Fruit fly (Drosophila melanogaster) whole organism, embryonic: ENCODE measurements around the gene Usp8.

Source experiments
- Atf6 ChIP-seq: fragments of 200-800 bp; sonication (Bioruptor generic); IDR thresholded peaks from 2 replicates; pipeline ENCODE4 v1.3.6; 2022; ENCODE audit warnings: missing biosample characterization, missing genetic modification characterization
- Awh ChIP-seq: fragments of 200-800 bp; sonication (Bioruptor generic); IDR thresholded peaks from 2 replicates; pipeline ENCODE4, ENCODE4 v1.3.6; 2022; ENCODE audit warnings: missing biosample characterization, missing genetic modification characterization
- CG13424 ChIP-seq: fragments of 200-800 bp; sonication (Bioruptor generic); optimal IDR thresholded peaks from 2 replicates; lab custom pipeline; 2019; ENCODE audit warnings: missing biosample characterization, mild to moderate bottlenecking, missing genetic modification characterization, moderate library complexity
- CG13624 ChIP-seq: fragments of 200-800 bp; sonication (Bioruptor generic); optimal IDR thresholded peaks from 2 replicates; lab custom pipeline; 2016; ENCODE audit warnings: missing biosample characterization, missing genetic modification characterization
- CG13894 ChIP-seq: fragments of 200-800 bp; sonication (Bioruptor generic); optimal IDR thresholded peaks from 3 replicates; lab custom pipeline; 2018; ENCODE audit warnings: missing biosample characterization, mild to moderate bottlenecking, missing genetic modification characterization, moderate library complexity
- CG14014 ChIP-seq: fragments of 200-800 bp; sonication (Bioruptor generic); IDR thresholded peaks from 2 replicates; pipeline ENCODE4 v1.3.6; 2022; ENCODE audit warnings: missing biosample characterization, missing genetic modification characterization
- CG14710 ChIP-seq: fragments of 200-800 bp; sonication (Bioruptor generic); optimal IDR thresholded peaks from 3 replicates; lab custom pipeline; 2019; ENCODE audit warnings: missing biosample characterization, mild to moderate bottlenecking, missing genetic modification characterization, moderate library complexity
- CG15479 ChIP-seq: fragments of 200-800 bp; sonication (Bioruptor generic); optimal IDR thresholded peaks from 3 replicates; lab custom pipeline; 2019; ENCODE audit warnings: missing biosample characterization, mild to moderate bottlenecking, missing genetic modification characterization, moderate library complexity
- CG15696 ChIP-seq: fragments of 200-800 bp; sonication (Bioruptor generic); optimal IDR thresholded peaks from 2 replicates; lab custom pipeline; 2019; ENCODE audit warnings: missing biosample characterization, mild to moderate bottlenecking, missing genetic modification characterization, moderate library complexity
- CG16815 ChIP-seq: fragments of 200-800 bp; sonication (Bioruptor generic); optimal IDR thresholded peaks from 3 replicates; lab custom pipeline; 2017; ENCODE audit warnings: missing biosample characterization, mild to moderate bottlenecking, missing genetic modification characterization
- CG17829 ChIP-seq: fragments of 200-800 bp; optimal IDR thresholded peaks from 2 replicates; lab custom pipeline; 2019; ENCODE audit warnings: missing biosample characterization, mild to moderate bottlenecking, missing genetic modification characterization, moderate library complexity
- CG18476 ChIP-seq: fragments of 200-800 bp; sonication (Bioruptor generic); optimal IDR thresholded peaks from 2 replicates; lab custom pipeline; 2016; ENCODE audit warnings: missing biosample characterization, mild to moderate bottlenecking, missing genetic modification characterization
- CG18619 ChIP-seq: fragments of 200-800 bp; sonication (Bioruptor generic); optimal IDR thresholded peaks from 3 replicates; lab custom pipeline; 2017; ENCODE audit warnings: missing biosample characterization, mild to moderate bottlenecking, missing genetic modification characterization
- CG2202 ChIP-seq: fragments of 200-800 bp; sonication (Bioruptor generic); optimal IDR thresholded peaks from 2 replicates; lab custom pipeline; 2018; ENCODE audit warnings: missing biosample characterization, mild to moderate bottlenecking, missing genetic modification characterization
- CG33557 ChIP-seq: fragments of 200-800 bp; sonication (Bioruptor generic); optimal IDR thresholded peaks from 2 replicates; lab custom pipeline; 2019; ENCODE audit warnings: missing biosample characterization, mild to moderate bottlenecking, missing genetic modification characterization, moderate library complexity
- CG3726 ChIP-seq: fragments of 200-800 bp; sonication (Bioruptor generic); IDR thresholded peaks from 3 replicates; pipeline ENCODE4, ENCODE4 v1.3.6; 2022; ENCODE audit warnings: missing biosample characterization, missing genetic modification characterization
- CG4617 ChIP-seq: fragments of 200-800 bp; sonication (Bioruptor generic); optimal IDR thresholded peaks from 3 replicates; lab custom pipeline; 2016; ENCODE audit warnings: missing biosample characterization, missing genetic modification characterization, borderline replicate concordance
- CG4730 ChIP-seq: fragments of 200-800 bp; sonication (Bioruptor generic); IDR thresholded peaks from 2 replicates; pipeline ENCODE4 v1.3.6; 2022; ENCODE audit warnings: missing biosample characterization, missing genetic modification characterization
- CG6813 ChIP-seq: fragments of 200-800 bp; sonication (Bioruptor generic); optimal IDR thresholded peaks from 2 replicates; lab custom pipeline; 2017; ENCODE audit warnings: missing biosample characterization, missing genetic modification characterization, mild to moderate bottlenecking, moderate library complexity, missing genetic modification reagents
- Dad ChIP-seq: fragments of 200-800 bp; sonication (Bioruptor generic); optimal IDR thresholded peaks from 3 replicates; lab custom pipeline; 2016; ENCODE audit warnings: missing biosample characterization, missing genetic modification characterization
- Dip2 ChIP-seq: fragments of 200-800 bp; sonication (Bioruptor generic); IDR thresholded peaks from 2 replicates; pipeline ENCODE4 v1.3.6; 2022; ENCODE audit warnings: missing biosample characterization, missing genetic modification characterization
- Doc3 ChIP-seq: fragments of 200-800 bp; sonication (Bioruptor generic); IDR thresholded peaks from 3 replicates; pipeline ENCODE4 v1.3.6; 2022; ENCODE audit warnings: missing biosample characterization, missing genetic modification characterization; ENCODE audit not compliant: partially characterized antibody
- E2f1 ChIP-seq: fragments of 200-800 bp; sonication (Bioruptor generic); IDR thresholded peaks from 2 replicates; pipeline ENCODE4 v1.3.6; 2022; ENCODE audit warnings: missing biosample characterization, missing genetic modification characterization
- Eip74EF ChIP-seq, 2 experiments: fragments of 200-800 bp in 1 of 2; fragments of >200 bp in 1 of 2; sonication (Bioruptor generic) in 1 of 2; optimal IDR thresholded peaks; 2 replicates each; lab custom pipeline; 2017 to 2019; ENCODE audit warnings: missing biosample characterization in 2 of 2, missing genetic modification characterization in 2 of 2, mild to moderate bottlenecking in 1 of 2, moderate library complexity in 1 of 2
- GATAe ChIP-seq: fragments of 200-800 bp; sonication (Bioruptor generic); conservative IDR thresholded peaks from 2 replicates; pipeline ENCODE4 v1.3.6; 2022; ENCODE audit warnings: missing biosample characterization, missing genetic modification characterization
- HLH54F ChIP-seq: fragments of 200-800 bp; sonication (Bioruptor generic); optimal IDR thresholded peaks from 3 replicates; lab custom pipeline; 2016; ENCODE audit warnings: missing biosample characterization, missing genetic modification characterization
- Oaz ChIP-seq: fragments of 200-800 bp; sonication (Bioruptor generic); IDR thresholded peaks from 2 replicates; pipeline ENCODE4 v1.3.6; 2022; ENCODE audit warnings: missing biosample characterization, missing genetic modification characterization
- Poxn ChIP-seq: fragments of 200-800 bp; sonication (Bioruptor generic); IDR thresholded peaks from 2 replicates; pipeline ENCODE4 v1.3.6; 2022; ENCODE audit warnings: missing biosample characterization, missing genetic modification characterization
- Sox100B ChIP-seq: fragments of 200-800 bp; sonication (Bioruptor generic); optimal IDR thresholded peaks from 3 replicates; lab custom pipeline; 2018; ENCODE audit warnings: missing biosample characterization, mild to moderate bottlenecking, missing genetic modification characterization
- YL-1 ChIP-seq: fragments of 200-800 bp; sonication (Bioruptor generic); optimal IDR thresholded peaks from 3 replicates; lab custom pipeline; 2017; ENCODE audit warnings: missing biosample characterization, mild to moderate bottlenecking, missing genetic modification characterization
- aop ChIP-seq: fragments of 200-800 bp; sonication (Bioruptor generic); IDR thresholded peaks from 2 replicates; pipeline ENCODE4 v1.3.6; 2022; ENCODE audit warnings: missing biosample characterization, missing genetic modification characterization
- ap ChIP-seq: fragments of 200-800 bp; sonication (Bioruptor generic); IDR thresholded peaks from 2 replicates; pipeline ENCODE4 v1.3.6; 2022; ENCODE audit warnings: missing biosample characterization, missing genetic modification characterization
- ato ChIP-seq: fragments of 200-800 bp; sonication (Bioruptor generic); IDR thresholded peaks from 2 replicates; pipeline ENCODE4 v1.3.6; 2022; ENCODE audit warnings: missing biosample characterization, missing genetic modification characterization; ENCODE audit not compliant: partially characterized antibody
- btn ChIP-seq: fragments of 200-800 bp; sonication (Bioruptor generic); optimal IDR thresholded peaks from 2 replicates; lab custom pipeline; 2016; ENCODE audit warnings: missing biosample characterization, missing genetic modification characterization
- dmrt99B ChIP-seq: fragments of 200-800 bp; sonication (Bioruptor generic); optimal IDR thresholded peaks from 2 replicates; lab custom pipeline; 2018; ENCODE audit warnings: missing biosample characterization, mild to moderate bottlenecking, missing genetic modification characterization, moderate library complexity
- emc ChIP-seq: fragments of 200-800 bp; sonication (Bioruptor generic); optimal IDR thresholded peaks from 2 replicates; lab custom pipeline; 2016; ENCODE audit warnings: missing biosample characterization, missing genetic modification characterization
- esg ChIP-seq: fragments of 200-800 bp; sonication (Bioruptor generic); conservative IDR thresholded peaks from 2 replicates; pipeline ENCODE4 v1.3.6; 2022; ENCODE audit warnings: missing biosample characterization, missing genetic modification characterization
- eve ChIP-seq, 2 experiments: fragments of >200 bp; optimal IDR thresholded peaks; 2 replicates each; lab custom pipeline; 2017; ENCODE audit warnings: missing biosample characterization in 2 of 2, missing genetic modification characterization in 2 of 2
- ewg ChIP-seq: fragments of 200-800 bp; sonication (Bioruptor generic); optimal IDR thresholded peaks from 3 replicates; lab custom pipeline; 2017; ENCODE audit warnings: mild to moderate bottlenecking, missing biosample characterization, missing genetic modification reagents, missing genetic modification characterization
- fd3F ChIP-seq: fragments of 200-800 bp; sonication (Bioruptor generic); optimal IDR thresholded peaks from 2 replicates; lab custom pipeline; 2018; ENCODE audit warnings: missing biosample characterization, mild to moderate bottlenecking, missing genetic modification characterization, moderate library complexity
- fd96Cb ChIP-seq: fragments of 200-800 bp; sonication (Bioruptor generic); optimal IDR thresholded peaks from 2 replicates; lab custom pipeline; 2018; ENCODE audit warnings: missing biosample characterization, mild to moderate bottlenecking, missing genetic modification characterization, moderate library complexity
- gfzf ChIP-seq: fragments of 200-800 bp; sonication (Bioruptor generic); optimal IDR thresholded peaks from 2 replicates; lab custom pipeline; 2016; ENCODE audit warnings: missing biosample characterization, mild to moderate bottlenecking, missing genetic modification characterization, moderate library complexity
- her ChIP-seq: fragments of 200-800 bp; sonication (Bioruptor generic); optimal IDR thresholded peaks from 2 replicates; lab custom pipeline; 2016; ENCODE audit warnings: missing biosample characterization, missing genetic modification characterization
- kah ChIP-seq: fragments of 200-800 bp; sonication (Bioruptor generic); optimal IDR thresholded peaks from 2 replicates; lab custom pipeline; 2018; ENCODE audit warnings: missing biosample characterization, mild to moderate bottlenecking, missing genetic modification characterization
- rib ChIP-seq: fragments of 200-800 bp; sonication (Bioruptor generic); IDR thresholded peaks from 2 replicates; pipeline ENCODE4 v1.3.6; 2022; ENCODE audit warnings: missing biosample characterization, missing genetic modification characterization
- sisA ChIP-seq: fragments of 200-800 bp; sonication (Bioruptor generic); IDR thresholded peaks from 2 replicates; pipeline ENCODE4 v1.3.6; 2022; ENCODE audit warnings: missing biosample characterization, missing genetic modification characterization
- stwl ChIP-seq: fragments of 200-800 bp; sonication (Bioruptor generic); optimal IDR thresholded peaks from 3 replicates; lab custom pipeline; 2018; ENCODE audit warnings: missing biosample characterization, mild to moderate bottlenecking, missing genetic modification characterization, moderate library complexity
- trem ChIP-seq: fragments of 200-800 bp; optimal IDR thresholded peaks from 3 replicates; lab custom pipeline; 2019; ENCODE audit warnings: missing biosample characterization, mild to moderate bottlenecking, missing genetic modification characterization, moderate library complexity
- unpg ChIP-seq: fragments of 200-800 bp; sonication (Bioruptor generic); optimal IDR thresholded peaks from 3 replicates; lab custom pipeline; 2018; ENCODE audit warnings: missing biosample characterization, mild to moderate bottlenecking, missing genetic modification characterization, moderate library complexity

The Usp8 gene

DNA sequence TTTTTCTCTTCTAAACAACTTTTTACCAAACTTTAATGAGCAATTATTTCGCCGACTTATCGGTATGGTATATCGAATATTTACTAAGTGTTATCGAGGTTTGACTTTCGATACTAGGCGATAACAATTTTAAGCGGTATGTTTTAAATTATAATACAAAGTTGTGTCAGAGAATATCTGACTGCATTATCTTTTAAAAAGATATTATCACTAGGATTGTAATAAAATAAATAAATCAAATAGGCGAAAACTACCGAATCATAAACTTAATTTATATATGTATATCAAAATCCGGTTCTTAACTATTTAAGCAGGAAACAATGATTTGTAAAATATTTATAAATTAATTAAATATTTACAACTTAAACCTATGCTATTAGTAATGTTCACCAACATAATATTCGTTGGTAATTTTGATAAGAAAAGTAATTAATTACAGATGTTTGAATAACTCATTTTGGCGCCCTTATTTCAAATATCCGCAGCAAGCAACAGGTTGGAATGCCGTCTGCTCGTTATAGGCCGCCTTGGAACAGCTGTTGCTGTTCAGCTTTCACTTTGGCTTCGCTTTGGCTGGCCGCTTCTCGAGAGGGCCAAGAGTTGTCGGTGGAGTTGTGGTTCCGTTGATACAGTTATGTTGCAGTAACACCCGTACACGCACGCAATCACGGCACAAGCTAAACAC is 26.0 kb upstream of the Usp8 start, which contains the start of the genes Sec15 and rtet (continued):
- no peak for TF ChIP-seq esg (GFP tag; lab: Robert Waterston, UW)
- peak; percentile 44 for TF ChIP-seq stwl (tag; lab: Kevin White, UChicago)
- TF ChIP-seq CG18619 (GFP tag; lab: Kevin White, UChicago): peak; percentile 55
- peak; percentile 79 for TF ChIP-seq CG15696 (tag; lab: Kevin White, UChicago)
- TF ChIP-seq trem (tag; lab: Kevin White, UChicago): peak; percentile 48
- TF ChIP-seq ewg: peak; percentile 60
- no peak for TF ChIP-seq rib (GFP tag; lab: Robert Waterston, UW)
- TF ChIP-seq CG2202 (tag; lab: Kevin White, UChicago): no peak
- TF ChIP-seq Poxn (GFP tag; lab: Robert Waterston, UW): no peak
- TF ChIP-seq btn (GFP tag; lab: Kevin White, UChicago): no peak
- TF ChIP-seq Doc3 (GFP tag; lab: Robert Waterston, UW): 0 out of 3 replicates have a peak, but pooled peaks have one; percentile 43
- TF ChIP-seq CG6813 (GFP tag; lab: Kevin White, UChicago): no peak
- peak; percentile 40 for TF ChIP-seq HLH54F (GFP tag; lab: Kevin White, UChicago)
- peak; percentile 45; the same call in 1 of the 2 replicates for TF ChIP-seq Atf6
- peak; percentile 42; the same call in 1 of the 2 replicates for TF ChIP-seq CG14014 (GFP tag; lab: Robert Waterston, UW)
- peak; percentile 44 for TF ChIP-seq CG33557 (GFP tag; lab: Kevin White, UChicago)
- peak; percentile 29; the same call in 1 of the 2 replicates for TF ChIP-seq sisA (GFP tag; lab: Robert Waterston, UW)
- no peak for TF ChIP-seq aop
- TF ChIP-seq Awh (GFP tag; lab: Robert Waterston, UW): no peak
- TF ChIP-seq CG18476 (GFP tag; lab: Kevin White, UChicago): peak; percentile 64
- TF ChIP-seq Eip74EF (GFP tag; optimal IDR thresholded peaks at IDR 0.05; lab: Kevin White, UChicago): no peak
- TF ChIP-seq ap (GFP tag; lab: Robert Waterston, UW): no peak
- TF ChIP-seq Dad (GFP tag; lab: Kevin White, UChicago): peak; percentile 36
- peak; percentile 98 for TF ChIP-seq kah (GFP tag; lab: Kevin White, UChicago)
- TF ChIP-seq eve (GFP tag; optimal IDR thresholded peaks at IDR 0.05; lab: Kevin White, UChicago): no peak
- peak; percentile 49 for TF ChIP-seq fd96Cb (tag; lab: Kevin White, UChicago)
- peak; percentile 17 for TF ChIP-seq CG4617
- TF ChIP-seq CG14710: peak; percentile 77
- TF ChIP-seq unpg (GFP tag; lab: Kevin White, UChicago): peak; percentile 36
- TF ChIP-seq gfzf: no peak
- no peak for TF ChIP-seq dmrt99B
- peak; percentile 45 for TF ChIP-seq CG13624 (GFP tag; lab: Kevin White, UChicago)
- TF ChIP-seq fd3F (GFP tag; lab: Kevin White, UChicago): no peak
- peak; percentile 67 for TF ChIP-seq CG17829
- peak; percentile 46; the same call in 1 of the 2 replicates for TF ChIP-seq E2f1 (GFP tag; lab: Robert Waterston, UW)
- no peak for TF ChIP-seq her
- TF ChIP-seq CG15479 (GFP tag; lab: Kevin White, UChicago): no peak
- no peak for TF ChIP-seq Dip2 (GFP tag; lab: Robert Waterston, UW)
- TF ChIP-seq CG3726 (GFP tag; lab: Robert Waterston, UW): no peak
- TF ChIP-seq emc (GFP tag; lab: Kevin White, UChicago): no peak
- TF ChIP-seq ato (GFP tag; lab: Robert Waterston, UW): peak; percentile 86
- TF ChIP-seq CG16815 (GFP tag; lab: Kevin White, UChicago): peak; percentile 29
- no peak for TF ChIP-seq GATAe (GFP tag; lab: Robert Waterston, UW)
- peak; percentile 16 for TF ChIP-seq YL-1 (GFP tag; lab: Kevin White, UChicago)
- TF ChIP-seq Oaz (GFP tag; lab: Robert Waterston, UW): 0 out of 2 replicates have a peak, but pooled peaks have one; percentile 17
- no peak for TF ChIP-seq CG4730 (GFP tag; lab: Robert Waterston, UW)
- no peak for TF ChIP-seq CG13894 (tag; lab: Kevin White, UChicago)
- no peak for TF ChIP-seq Sox100B
- peak; percentile 91 for TF ChIP-seq CG13424 (tag; lab: Kevin White, UChicago)
